Worm (Caenorhabditis elegans) whole organism, L3 larva: Measurements from ENCODE around the gene ech-2.
A peak's percentile ranks its signal among the peaks of the same experiment; 100 is the strongest.

Source experiments
- R02D3.7 ChIP-seq: fragments of 150-350 bp; optimal IDR thresholded peaks from 2 replicates; lab custom pipeline; 2014; ENCODE audit warnings: missing biosample characterization, missing genetic modification characterization
- ZK546.5 ChIP-seq: sonication (generic microtip); optimal IDR thresholded peaks from 2 replicates; lab custom pipeline; 2017; ENCODE audit warnings: missing biosample characterization, missing genetic modification characterization
- aly-2 ChIP-seq: fragments of 150-350 bp; optimal IDR thresholded peaks from 2 replicates; lab custom pipeline; 2014; ENCODE audit warnings: missing biosample characterization, missing genetic modification characterization
- ama-1 ChIP-seq: fragments of 150-350 bp; optimal IDR thresholded peaks from 2 replicates; lab custom pipeline; 2018
- ceh-28 ChIP-seq: fragments of 150-350 bp; optimal IDR thresholded peaks from 2 replicates; lab custom pipeline; 2014; ENCODE audit warnings: missing biosample characterization, missing genetic modification reagents, missing genetic modification characterization
- daf-12 ChIP-seq: fragments of 150-350 bp; optimal IDR thresholded peaks from 2 replicates; lab custom pipeline; 2014; ENCODE audit warnings: missing biosample characterization, missing genetic modification reagents, missing genetic modification characterization
- egl-27 ChIP-seq: sonication (generic microtip); optimal IDR thresholded peaks from 4 replicates; lab custom pipeline; 2017; ENCODE audit warnings: missing biosample characterization, missing genetic modification reagents, missing genetic modification characterization
- egl-5 ChIP-seq: fragments of 150-350 bp; optimal IDR thresholded peaks from 2 replicates; lab custom pipeline; 2017; ENCODE audit warnings: missing biosample characterization, missing genetic modification reagents, missing genetic modification characterization, inconsistent platforms
- elt-1 ChIP-seq: fragments of 150-350 bp; optimal IDR thresholded peaks from 2 replicates; lab custom pipeline; 2014; ENCODE audit warnings: missing biosample characterization, missing genetic modification characterization
- elt-2 ChIP-seq: sonication (generic microtip); optimal IDR thresholded peaks from 2 replicates; lab custom pipeline; 2016; ENCODE audit warnings: missing genetic modification reagents, mild to moderate bottlenecking, missing genetic modification characterization, missing compliant biosample characterization
- elt-3 ChIP-seq, 3 experiments: fragments of 150-350 bp in 1 of 3; sonication (generic microtip) in 2 of 3; optimal IDR thresholded peaks; 2 replicates in 2 of 3; 4 replicates in 1 of 3; lab custom pipeline; 2014 to 2017; ENCODE audit warnings: missing biosample characterization in 3 of 3, missing genetic modification characterization in 3 of 3
- eor-1 ChIP-seq, 2 experiments: fragments of 150-350 bp; optimal IDR thresholded peaks; 2 replicates each; lab custom pipeline; 2014 to 2018; ENCODE audit warnings: missing biosample characterization in 2 of 2, missing genetic modification characterization in 2 of 2
- fkh-10 ChIP-seq: sonication (generic microtip); optimal IDR thresholded peaks from 2 replicates; lab custom pipeline; 2017; ENCODE audit warnings: missing biosample characterization, missing genetic modification reagents, missing genetic modification characterization
- hmg-11 ChIP-seq: sonication (generic microtip); optimal IDR thresholded peaks from 2 replicates; lab custom pipeline; 2016; ENCODE audit warnings: missing genetic modification characterization, missing compliant biosample characterization
- jun-1 ChIP-seq: fragments of 150-350 bp; optimal IDR thresholded peaks from 2 replicates; lab custom pipeline; 2014; ENCODE audit warnings: missing biosample characterization, missing genetic modification reagents, missing genetic modification characterization
- lin-15B ChIP-seq: fragments of 150-350 bp; optimal IDR thresholded peaks from 2 replicates; lab custom pipeline; 2014; ENCODE audit warnings: missing biosample characterization, missing genetic modification characterization
- lin-39 ChIP-seq: fragments of 150-350 bp; optimal IDR thresholded peaks from 2 replicates; lab custom pipeline; 2018; ENCODE audit warnings: missing biosample characterization, missing genetic modification reagents, missing genetic modification characterization
- lsy-12 ChIP-seq: sonication (generic microtip); optimal IDR thresholded peaks from 2 replicates; lab custom pipeline; 2016; ENCODE audit warnings: mild to moderate bottlenecking, missing genetic modification characterization, missing compliant biosample characterization
- mdl-1 ChIP-seq: fragments of 150-350 bp; optimal IDR thresholded peaks from 2 replicates; lab custom pipeline; 2014; ENCODE audit warnings: missing biosample characterization, missing genetic modification characterization
- mml-1 ChIP-seq: fragments of 150-350 bp; sonication (generic microtip); optimal IDR thresholded peaks from 3 replicates; lab custom pipeline; 2014; ENCODE audit warnings: missing biosample characterization, missing genetic modification characterization
- nfya-1 ChIP-seq: sonication (generic microtip); optimal IDR thresholded peaks from 2 replicates; lab custom pipeline; 2017; ENCODE audit warnings: missing genetic modification characterization, mild to moderate bottlenecking, missing compliant biosample characterization, antibody characterized with exemption, moderate library complexity; ENCODE audit not compliant: insufficient read depth
- nhr-11 ChIP-seq: fragments of 150-350 bp; optimal IDR thresholded peaks from 2 replicates; lab custom pipeline; 2014; ENCODE audit warnings: missing biosample characterization, missing genetic modification characterization
- nhr-23 ChIP-seq: fragments of 150-350 bp; optimal IDR thresholded peaks from 2 replicates; lab custom pipeline; 2014; ENCODE audit warnings: missing biosample characterization, missing genetic modification reagents, missing genetic modification characterization
- nhr-25 ChIP-seq: sonication (generic microtip); optimal IDR thresholded peaks from 2 replicates; lab custom pipeline; 2017; ENCODE audit warnings: missing biosample characterization, missing genetic modification characterization
- nhr-43 ChIP-seq: sonication (generic microtip); optimal IDR thresholded peaks from 2 replicates; lab custom pipeline; 2016; ENCODE audit warnings: mild to moderate bottlenecking, missing genetic modification characterization, missing compliant biosample characterization; ENCODE audit not compliant: poor library complexity, severe bottlenecking
- nhr-67 ChIP-seq: fragments of 150-350 bp; optimal IDR thresholded peaks from 2 replicates; lab custom pipeline; 2014; ENCODE audit warnings: missing biosample characterization, missing genetic modification characterization
- nhr-76 ChIP-seq: fragments of 150-350 bp; sonication (generic microtip); optimal IDR thresholded peaks from 5 replicates; lab custom pipeline; 2014; ENCODE audit warnings: missing biosample characterization, missing genetic modification characterization
- pha-4 ChIP-seq: fragments of 150-350 bp; optimal IDR thresholded peaks from 2 replicates; lab custom pipeline; 2014; ENCODE audit warnings: missing biosample characterization, missing genetic modification reagents, missing genetic modification characterization
- sea-2 ChIP-seq: fragments of 150-350 bp; sonication (generic microtip); optimal IDR thresholded peaks from 4 replicates; lab custom pipeline; 2014; ENCODE audit warnings: missing biosample characterization, missing genetic modification reagents, missing genetic modification characterization
- skn-1 ChIP-seq: fragments of 150-350 bp; optimal IDR thresholded peaks from 2 replicates; lab custom pipeline; 2014; ENCODE audit warnings: missing biosample characterization, missing genetic modification characterization
- snpc-4 ChIP-seq: fragments of 150-350 bp; optimal IDR thresholded peaks from 2 replicates; lab custom pipeline; 2014; ENCODE audit warnings: missing biosample characterization, missing genetic modification characterization
- tbx-2 ChIP-seq: sonication (generic microtip); optimal IDR thresholded peaks from 2 replicates; lab custom pipeline; 2016; ENCODE audit warnings: mild to moderate bottlenecking, missing genetic modification characterization, missing compliant biosample characterization
- unc-39 ChIP-seq: sonication (generic microtip); optimal IDR thresholded peaks from 4 replicates; lab custom pipeline; 2017; ENCODE audit warnings: missing biosample characterization, missing genetic modification characterization
- unc-62 ChIP-seq: fragments of 150-350 bp; sonication (generic microtip); optimal IDR thresholded peaks from 4 replicates; lab custom pipeline; 2014; ENCODE audit warnings: missing biosample characterization, missing genetic modification reagents, missing genetic modification characterization
- ztf-11 ChIP-seq: fragments of 150-350 bp; optimal IDR thresholded peaks from 2 replicates; lab custom pipeline; 2014; ENCODE audit warnings: missing biosample characterization, missing genetic modification characterization

The ech-2 gene

DNA sequence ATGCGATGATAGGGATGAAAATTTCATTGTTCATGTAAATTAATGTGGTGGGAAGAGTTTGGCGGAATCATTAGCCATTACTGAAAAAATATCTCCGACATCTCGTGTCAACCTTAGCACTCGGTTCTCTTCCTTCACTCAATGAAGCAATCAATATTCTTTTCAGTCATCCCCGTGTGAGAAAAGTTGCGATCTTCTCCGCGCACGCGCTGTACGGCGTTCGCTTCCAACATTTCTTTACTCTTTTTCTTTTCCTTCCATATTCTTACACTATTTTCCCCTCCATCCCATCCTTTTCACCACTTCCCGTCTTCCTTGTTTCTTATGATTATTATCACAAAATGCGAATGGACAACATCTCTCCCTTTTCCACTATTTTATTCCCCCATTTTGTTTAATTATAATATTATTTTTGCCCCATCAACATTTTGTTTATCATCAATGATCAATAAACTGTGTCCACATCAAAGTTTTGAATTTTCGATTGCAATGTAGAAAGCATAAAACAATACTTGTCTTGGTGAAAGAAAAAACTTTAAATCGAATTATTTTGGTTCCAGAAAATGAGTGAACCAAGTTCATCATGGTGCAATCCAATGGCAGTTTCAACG, 3.9 kb upstream of the ech-2 start, which contains the start of gene mob-1:
Gene mob-1, plus strand, starts transcription at position 561 of the 611 bp plus-strand sequence.
- no peak for TF ChIP-seq fkh-10 (GFP tag; lab: Kevin White, UChicago)
- peak; percentile 25 for TF ChIP-seq pha-4 (tag; lab: Kevin White, UChicago)
- TF ChIP-seq elt-2 (tag; lab: Kevin White, UChicago) = no peak
- no peak for TF ChIP-seq elt-1 (tag; lab: Kevin White, UChicago)
- peak; percentile 5 for TF ChIP-seq nhr-23 (tag; lab: Kevin White, UChicago)
- TF ChIP-seq daf-12 (tag; lab: Kevin White, UChicago) = no peak
- no peak for TF ChIP-seq egl-27 (tag; lab: Kevin White, UChicago)
- TF ChIP-seq ama-1 (lab: Kevin White, UChicago) = peak; percentile 54

ce11 chrIV:11858142-11858541, 2.0 kb upstream of the ech-2 start, which contains the start of gene let-92:
Gene let-92 (plus strand): TSS chrIV:11858442.
- TF ChIP-seq snpc-4 (no peak), mml-1 (tag; lab: Kevin White, UChicago) (no peak), sea-2 (no peak), unc-62 (GFP tag; lab: Kevin White, UChicago) (no peak), nhr-67 (tag; lab: Kevin White, UChicago) (no peak), ZK546.5 (tag; lab: Kevin White, UChicago) (no peak), eor-1 (tag; optimal IDR thresholded peaks at IDR 0.05; lab: Kevin White, UChicago) (no peak)
- TF ChIP-seq, all 47 proteins: peak for 0

- TF ChIP-seq ztf-11 (tag; lab: Kevin White, UChicago) (no peak), eor-1 (tag; optimal IDR thresholded peaks at IDR 0.05; lab: Kevin White, UChicago) (no peak), egl-27 (tag; lab: Kevin White, UChicago) (peak; percentile 20), egl-5 (tag; lab: Kevin White, UChicago) (peak; percentile 25), nhr-25 (tag; lab: Kevin White, UChicago) (no peak), tbx-2 (peak; percentile 29), nhr-11 (tag; lab: Kevin White, UChicago) (peak; percentile 65), elt-2 (tag; lab: Kevin White, UChicago) (peak; percentile 43), aly-2 (tag; lab: Kevin White, UChicago) (no peak), elt-3 (tag; optimal IDR thresholded peaks at IDR 0.05; lab: Kevin White, UChicago) (no peak), ama-1 (lab: Kevin White, UChicago) (peak; percentile 76), pha-4 (tag; lab: Kevin White, UChicago) (peak; percentile 74), nhr-43 (tag; lab: Kevin White, UChicago) (no peak), elt-1 (tag; lab: Kevin White, UChicago) (peak; percentile 61), fkh-10 (GFP tag; lab: Kevin White, UChicago) (peak; percentile 66), jun-1 (tag; lab: Kevin White, UChicago) (peak; percentile 60), ceh-28 (tag; lab: Kevin White, UChicago) (peak; percentile 37), snpc-4 (peak; percentile 79), lin-15B (peak; percentile 89), nhr-76 (tag; lab: Kevin White, UChicago) (no peak), mdl-1 (tag; lab: Kevin White, UChicago) (no peak), nfya-1 (peak; percentile 98), skn-1 (tag; lab: Kevin White, UChicago) (peak; percentile 51), ZK546.5 (tag; lab: Kevin White, UChicago) (no peak), nhr-23 (tag; lab: Kevin White, UChicago) (peak; percentile 5), daf-12 (tag; lab: Kevin White, UChicago) (no peak), R02D3.7 (tag; lab: Kevin White, UChicago) (no peak), hmg-11 (tag; lab: Kevin White, UChicago) (peak; percentile 75), lin-39 (tag; lab: Kevin White, UChicago) (peak; percentile 77), unc-39 (tag; lab: Kevin White, UChicago) (no peak), lsy-12 (peak; percentile 35), nhr-67 (tag; lab: Kevin White, UChicago) (no peak)
Observed at ce11 chrIV:11857159-11857565, 1.0 kb upstream of the ech-2 start.
